Fruit fly (Drosophila melanogaster): ENCODE data around the gene CG9590.
A peak's percentile ranks its signal among the peaks of the same experiment; 100 is the strongest.

CG9590 gene

DNA sequence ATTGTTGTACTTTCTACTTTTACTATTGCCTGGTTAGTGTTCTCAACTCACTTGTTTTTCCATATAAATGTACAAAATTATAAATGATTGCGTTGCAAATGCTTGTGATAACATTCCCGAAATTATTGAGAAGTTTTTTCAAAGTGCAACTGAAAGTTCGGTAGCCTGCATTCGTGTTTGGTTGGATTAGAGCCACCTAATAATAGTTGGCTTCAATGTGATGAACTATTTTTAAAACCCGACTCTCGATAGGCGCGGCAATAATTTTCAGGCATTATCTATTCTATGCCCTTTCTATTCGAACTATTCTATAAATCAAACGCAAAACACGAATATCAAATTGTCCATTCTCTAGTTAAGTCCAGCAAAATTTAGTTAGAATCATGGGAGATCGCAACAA is 1.7 kb downstream of the CG9590 start, which contains the start of gene Uros2:
Gene Uros2 (plus strand): TSS at position 301 of the 400 bp plus-strand sequence.
- no peak for TF ChIP-seq svp (GFP tag)
- no peak for TF ChIP-seq net (GFP tag; optimal IDR thresholded peaks at IDR 0.05)

- TF ChIP-seq spab (GFP tag; optimal IDR thresholded peaks at IDR 0.05) = no peak
- peak; percentile 30 for TF ChIP-seq pdm3 (GFP tag; optimal IDR thresholded peaks at IDR 0.05)
- peak; percentile 62 for TF ChIP-seq fkh (GFP tag; optimal IDR thresholded peaks at IDR 0.05)
- no peak for TF ChIP-seq CG32006 (GFP tag; optimal IDR thresholded peaks at IDR 0.05)
- no peak for TF ChIP-seq Eip93F (GFP tag; optimal IDR thresholded peaks at IDR 0.05)
- no peak for TF ChIP-seq CG1621 (tag; optimal IDR thresholded peaks at IDR 0.05)
- TF ChIP-seq Ets96B (tag; optimal IDR thresholded peaks at IDR 0.05) = no peak
- no peak for TF ChIP-seq salr (GFP tag; optimal IDR thresholded peaks at IDR 0.05)
- TF ChIP-seq Eip78C (GFP tag) = no peak
- TF ChIP-seq CG4318 (GFP tag; optimal IDR thresholded peaks at IDR 0.05) = no peak
- no peak for TF ChIP-seq Eip75B (GFP tag; optimal IDR thresholded peaks at IDR 0.05)
- no peak for TF ChIP-seq Ets21C (GFP tag; optimal IDR thresholded peaks at IDR 0.05)
- TF ChIP-seq Hr4 (GFP tag; optimal IDR thresholded peaks at IDR 0.05) = peak; percentile 0
- no peak for TF ChIP-seq CG34406 (GFP tag; optimal IDR thresholded peaks at IDR 0.05)
- no peak for TF ChIP-seq net (GFP tag; optimal IDR thresholded peaks at IDR 0.05)
- no peak for TF ChIP-seq CG11902 (GFP tag; optimal IDR thresholded peaks at IDR 0.05)
- TF ChIP-seq CG6276 (GFP tag; optimal IDR thresholded peaks at IDR 0.05) = no peak
- TF ChIP-seq Gug (GFP tag; IDR thresholded peaks at IDR 0.05) = no peak
- no peak for TF ChIP-seq fd59A (GFP tag; optimal IDR thresholded peaks at IDR 0.05)
- TF ChIP-seq OdsH (GFP tag; optimal IDR thresholded peaks at IDR 0.05) = peak; percentile 11
- TF ChIP-seq CG7368 (GFP tag; optimal IDR thresholded peaks at IDR 0.05) = no peak
- TF ChIP-seq svp (GFP tag) = no peak
- no peak for TF ChIP-seq CG6854 (GFP tag; optimal IDR thresholded peaks at IDR 0.05)
- no peak for TF ChIP-seq CG8119 (GFP tag; IDR thresholded peaks at IDR 0.05)
- no peak for TF ChIP-seq CG6792 (GFP tag; optimal IDR thresholded peaks at IDR 0.05)
- TF ChIP-seq Hr39 (GFP tag; optimal IDR thresholded peaks at IDR 0.05) = peak; percentile 45
- no peak for TF ChIP-seq Sox14 (GFP tag; optimal IDR thresholded peaks at IDR 0.05)
- TF ChIP-seq dsx (GFP tag; optimal IDR thresholded peaks at IDR 0.05; ENCODE audit: poor library complexity, severe bottlenecking) = peak; percentile 86
- TF ChIP-seq CG11762 (GFP tag; optimal IDR thresholded peaks at IDR 0.05; ENCODE audit: insufficient read depth) = no peak
- TF ChIP-seq lz (GFP tag; optimal IDR thresholded peaks at IDR 0.05) = peak; percentile 32
- TF ChIP-seq vri (GFP tag; optimal IDR thresholded peaks at IDR 0.05) = no peak
- peak; percentile 7 for TF ChIP-seq Met (GFP tag; optimal IDR thresholded peaks at IDR 0.05)
- TF ChIP-seq Smox (GFP tag; optimal IDR thresholded peaks at IDR 0.05) = peak; percentile 22
- TF ChIP-seq CG10669 (GFP tag; optimal IDR thresholded peaks at IDR 0.05) = no peak
- TF ChIP-seq CG3919 (GFP tag; optimal IDR thresholded peaks at IDR 0.05) = peak; percentile 22
- no peak for TF ChIP-seq achi (GFP tag; optimal IDR thresholded peaks at IDR 0.05)
- no peak for TF ChIP-seq CG10631 (GFP tag; optimal IDR thresholded peaks at IDR 0.05)
- no peak; the same call in 2 of the 3 replicates for TF ChIP-seq CG6163 (GFP tag; IDR thresholded peaks at IDR 0.05)
- TF ChIP-seq topi (GFP tag; optimal IDR thresholded peaks at IDR 0.05) = no peak
- TF ChIP-seq Sox102F (GFP tag; optimal IDR thresholded peaks at IDR 0.05) = no peak
- TF ChIP-seq CG3032 (tag; optimal IDR thresholded peaks at IDR 0.05) = no peak
- no peak for TF ChIP-seq CG16779 (tag; optimal IDR thresholded peaks at IDR 0.05)
- TF ChIP-seq Sox15 (GFP tag; optimal IDR thresholded peaks at IDR 0.05) = no peak
- no peak for TF ChIP-seq dac (GFP tag; optimal IDR thresholded peaks at IDR 0.05)
- TF ChIP-seq CG8319 (GFP tag; optimal IDR thresholded peaks at IDR 0.05) = no peak
- peak; percentile 37 for TF ChIP-seq cyc (GFP tag; optimal IDR thresholded peaks at IDR 0.05)
- TF ChIP-seq esn (GFP tag; optimal IDR thresholded peaks at IDR 0.05) = peak; percentile 26
- TF ChIP-seq Lpt (GFP tag; optimal IDR thresholded peaks at IDR 0.05) = no peak
- no peak for TF ChIP-seq CG11294 (GFP tag; IDR thresholded peaks at IDR 0.05)
- no peak for TF ChIP-seq eg (GFP tag; IDR thresholded peaks at IDR 0.05)
- no peak for TF ChIP-seq acj6 (GFP tag; optimal IDR thresholded peaks at IDR 0.05)
These were observed 5.9 kb downstream of the CG9590 start, which contains the start of gene Acyp2 for dm6 chr3R:15792427-15792826. Acyp2 (plus strand) TSS chr3R:15792688.

Measured in whole organism, prepupa.